Worm (Caenorhabditis elegans) whole organism, late embryonic: Measurements from ENCODE around the gene mnk-1.

Experiments used
- ceh-18 ChIP-seq: sonication (generic microtip); optimal IDR thresholded peaks from 2 replicates; lab custom pipeline; 2016; ENCODE audit warnings: missing genetic modification characterization, missing compliant biosample characterization
- tbx-2 ChIP-seq: sonication (generic microtip); optimal IDR thresholded peaks from 2 replicates; lab custom pipeline; 2016; ENCODE audit warnings: missing genetic modification characterization, missing compliant biosample characterization
- unc-86 ChIP-seq: sonication (generic microtip); optimal IDR thresholded peaks from 2 replicates; lab custom pipeline; 2016; ENCODE audit warnings: missing genetic modification characterization, missing compliant biosample characterization

DNA sequence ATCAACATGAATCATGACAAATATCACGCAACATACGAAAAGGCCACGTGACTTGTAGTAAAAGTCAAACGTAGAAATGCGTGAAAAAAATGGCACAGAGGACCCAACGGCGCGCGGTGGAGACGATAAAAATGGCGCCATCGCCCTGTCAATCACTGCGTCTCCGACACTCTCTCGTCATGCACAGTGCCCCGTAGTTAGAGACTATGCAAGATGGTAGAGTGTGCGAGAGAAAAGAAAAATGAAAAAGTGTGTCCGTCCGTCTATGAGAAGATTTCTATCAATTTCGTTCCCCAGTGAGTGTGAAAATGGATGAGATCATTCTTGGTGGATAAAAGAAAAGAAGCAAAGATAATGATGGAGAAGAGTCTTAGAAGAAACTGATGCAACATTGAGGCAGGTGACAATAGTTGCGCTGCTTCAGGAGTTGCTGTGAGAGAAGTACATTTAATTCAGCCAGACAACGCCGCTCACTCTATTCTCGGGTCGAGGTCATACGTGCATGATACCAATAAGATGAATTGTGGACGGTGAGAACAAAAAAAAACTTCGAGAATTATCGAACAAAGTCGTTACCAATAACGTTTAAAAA is 736 bp upstream of the mnk-1 start:
- TF ChIP-seq tbx-2 (tag; lab: Kevin White, UChicago) (peak; percentile 43), unc-86 (tag; lab: Kevin White, UChicago) (no peak), ceh-18 (tag; lab: Kevin White, UChicago) (peak; percentile 55)
